Fruit fly (Drosophila melanogaster) whole organism, embryonic: ENCODE measurements around the gene CG46427.
A peak's percentile ranks its signal among the peaks of the same experiment; 100 is the strongest.

Experiments
- Aef1 ChIP-seq: fragments of 200-800 bp; sonication (Bioruptor generic); IDR thresholded peaks from 3 replicates; pipeline ENCODE4 v1.3.6; 2022; ENCODE audit warnings: missing biosample characterization, missing genetic modification characterization
- Atf-2 ChIP-seq: fragments of 200-800 bp; sonication (Bioruptor generic); optimal IDR thresholded peaks from 2 replicates; lab custom pipeline; 2016; ENCODE audit warnings: missing biosample characterization, missing genetic modification characterization
- Atf6 ChIP-seq: fragments of 200-800 bp; sonication (Bioruptor generic); IDR thresholded peaks from 2 replicates; pipeline ENCODE4 v1.3.6; 2022; ENCODE audit warnings: missing biosample characterization, missing genetic modification characterization
- CG10321 ChIP-seq: fragments of 200-800 bp; sonication (Bioruptor generic); IDR thresholded peaks from 2 replicates; pipeline ENCODE4 v1.3.6; 2022; ENCODE audit warnings: missing biosample characterization, missing genetic modification characterization
- CG10654 ChIP-seq: fragments of 200-800 bp; sonication (Bioruptor generic); optimal IDR thresholded peaks from 2 replicates; lab custom pipeline; 2016; ENCODE audit warnings: missing biosample characterization, missing genetic modification characterization
- CG10979 ChIP-seq: fragments of 200-800 bp; sonication (Bioruptor generic); optimal IDR thresholded peaks from 2 replicates; lab custom pipeline; 2018; ENCODE audit warnings: missing biosample characterization, mild to moderate bottlenecking, missing genetic modification characterization, moderate library complexity
- CG11695 ChIP-seq: fragments of 200-800 bp; sonication (Bioruptor generic); IDR thresholded peaks from 3 replicates; pipeline ENCODE4 v1.3.6; 2022; ENCODE audit warnings: missing biosample characterization, missing genetic modification characterization
- CG12155 ChIP-seq: fragments of 200-800 bp; sonication (Bioruptor generic); optimal IDR thresholded peaks from 3 replicates; lab custom pipeline; 2016; ENCODE audit warnings: missing biosample characterization, missing genetic modification characterization
- CG1233 ChIP-seq: fragments of 200-800 bp; sonication (Bioruptor generic); optimal IDR thresholded peaks from 4 replicates; lab custom pipeline; 2018; ENCODE audit warnings: missing biosample characterization, mild to moderate bottlenecking, missing genetic modification characterization
- CG12744 ChIP-seq: fragments of 200-800 bp; sonication (Bioruptor generic); optimal IDR thresholded peaks from 2 replicates; lab custom pipeline; 2016; ENCODE audit warnings: missing biosample characterization, missing genetic modification characterization
- CG13296 ChIP-seq: fragments of 200-800 bp; sonication (Bioruptor generic); optimal IDR thresholded peaks from 3 replicates; lab custom pipeline; 2018; ENCODE audit warnings: missing biosample characterization, mild to moderate bottlenecking, missing genetic modification characterization
- CG14050 ChIP-seq: fragments of 200-800 bp; sonication (Bioruptor generic); IDR thresholded peaks from 3 replicates; pipeline ENCODE4 v1.3.6; 2022; ENCODE audit warnings: missing biosample characterization, missing genetic modification characterization
- CG14441 ChIP-seq: fragments of 200-800 bp; sonication (Bioruptor generic); IDR thresholded peaks from 2 replicates; pipeline ENCODE4 v1.3.6; 2022; ENCODE audit warnings: missing biosample characterization, missing genetic modification characterization
- CG15073 ChIP-seq: fragments of 200-800 bp; sonication (Bioruptor generic); optimal IDR thresholded peaks from 2 replicates; lab custom pipeline; 2016; ENCODE audit warnings: missing biosample characterization, missing genetic modification characterization
- CG15514 ChIP-seq: fragments of 200-800 bp; sonication (Bioruptor generic); optimal IDR thresholded peaks from 3 replicates; lab custom pipeline; 2017; ENCODE audit warnings: missing biosample characterization, missing genetic modification characterization, mild to moderate bottlenecking, moderate library complexity, missing genetic modification reagents
- CG16779 ChIP-seq: fragments of 200-800 bp; sonication (Bioruptor generic); IDR thresholded peaks from 2 replicates; pipeline ENCODE4 v1.3.6; 2022; ENCODE audit warnings: missing biosample characterization, missing genetic modification characterization
- CG4282 ChIP-seq: fragments of 200-800 bp; sonication (Bioruptor generic); optimal IDR thresholded peaks from 2 replicates; lab custom pipeline; 2016; ENCODE audit warnings: missing biosample characterization, missing genetic modification characterization
- CG5180 ChIP-seq: fragments of 200-800 bp; sonication (Bioruptor generic); optimal IDR thresholded peaks from 3 replicates; lab custom pipeline; 2017; ENCODE audit warnings: missing biosample characterization, missing genetic modification characterization, mild to moderate bottlenecking, moderate library complexity, missing genetic modification reagents
- CG7928 ChIP-seq: fragments of 200-800 bp; sonication (Bioruptor generic); optimal IDR thresholded peaks from 2 replicates; lab custom pipeline; 2017; ENCODE audit warnings: missing biosample characterization, mild to moderate bottlenecking, missing genetic modification characterization
- CG8765 ChIP-seq: fragments of 200-800 bp; sonication (Bioruptor generic); IDR thresholded peaks from 2 replicates; pipeline ENCODE4 v1.3.6; 2022; ENCODE audit warnings: missing biosample characterization, missing genetic modification characterization
- CG9876 ChIP-seq: fragments of 200-800 bp; sonication (Bioruptor generic); optimal IDR thresholded peaks from 2 replicates; lab custom pipeline; 2016; ENCODE audit warnings: missing biosample characterization, missing genetic modification characterization
- Camta ChIP-seq: fragments of 200-800 bp; sonication (Bioruptor generic); optimal IDR thresholded peaks from 2 replicates; lab custom pipeline; 2016; ENCODE audit warnings: missing biosample characterization, missing genetic modification characterization
- D19A ChIP-seq: fragments of 200-800 bp; optimal IDR thresholded peaks from 3 replicates; lab custom pipeline; 2019; ENCODE audit warnings: missing biosample characterization, mild to moderate bottlenecking, missing genetic modification characterization, moderate library complexity
- Dad ChIP-seq: fragments of 200-800 bp; sonication (Bioruptor generic); optimal IDR thresholded peaks from 3 replicates; lab custom pipeline; 2016; ENCODE audit warnings: missing biosample characterization, missing genetic modification characterization
- Dll ChIP-seq: fragments of 200-800 bp; sonication (Bioruptor generic); IDR thresholded peaks from 4 replicates; pipeline ENCODE4 v1.3.6; 2022; ENCODE audit warnings: missing biosample characterization, missing genetic modification characterization; ENCODE audit not compliant: partially characterized antibody
- Ets65A ChIP-seq: fragments of 200-800 bp; sonication (Bioruptor generic); peaks from one replicate; lab custom pipeline; 2016; ENCODE audit warnings: missing biosample characterization, missing genetic modification characterization
- Ets97D ChIP-seq: fragments of 200-800 bp; sonication (Bioruptor generic); optimal IDR thresholded peaks from 3 replicates; lab custom pipeline; 2016; ENCODE audit warnings: missing biosample characterization, missing genetic modification characterization
- Fer2 ChIP-seq: fragments of 200-800 bp; sonication (Bioruptor generic); optimal IDR thresholded peaks from 2 replicates; lab custom pipeline; 2018; ENCODE audit warnings: missing biosample characterization, mild to moderate bottlenecking, missing genetic modification characterization, moderate library complexity
- HmgD ChIP-seq: fragments of 200-800 bp; sonication (Bioruptor generic); optimal IDR thresholded peaks from 3 replicates; lab custom pipeline; 2016; ENCODE audit warnings: missing biosample characterization, missing genetic modification characterization
- Hr51 ChIP-seq, 2 experiments: fragments of 200-800 bp; sonication (Bioruptor generic); optimal IDR thresholded peaks; 2 replicates in 1 of 2; 3 replicates in 1 of 2; lab custom pipeline; 2016 to 2018; ENCODE audit warnings: missing biosample characterization in 2 of 2, missing genetic modification characterization in 2 of 2, mild to moderate bottlenecking in 1 of 2, moderate library complexity in 1 of 2
- Nf-YA ChIP-seq: fragments of 200-800 bp; sonication (Bioruptor generic); IDR thresholded peaks from 2 replicates; pipeline ENCODE4 v1.3.6; 2022; ENCODE audit warnings: missing biosample characterization, missing genetic modification characterization
- Taf1 ChIP-seq: fragments of 200-800 bp; sonication (Bioruptor generic); IDR thresholded peaks from 2 replicates; pipeline ENCODE4 v1.3.6; 2022; ENCODE audit warnings: missing biosample characterization, missing genetic modification characterization
- Usf ChIP-seq: fragments of 200-800 bp; sonication (Bioruptor generic); optimal IDR thresholded peaks from 2 replicates; lab custom pipeline; 2017; ENCODE audit warnings: missing genotype, missing biosample characterization, missing genetic modification characterization
- ato ChIP-seq: fragments of 200-800 bp; sonication (Bioruptor generic); IDR thresholded peaks from 2 replicates; pipeline ENCODE4 v1.3.6; 2022; ENCODE audit warnings: missing biosample characterization, missing genetic modification characterization; ENCODE audit not compliant: partially characterized antibody
- chm ChIP-seq: fragments of 200-800 bp; sonication (Bioruptor generic); IDR thresholded peaks from 2 replicates; pipeline ENCODE4 v1.3.6; 2022; ENCODE audit warnings: missing biosample characterization, missing genetic modification characterization
- crol ChIP-seq: fragments of 200-800 bp; sonication (Bioruptor generic); IDR thresholded peaks from 2 replicates; pipeline ENCODE4 v1.3.6; 2022; ENCODE audit warnings: missing biosample characterization, missing genetic modification characterization
- eyg ChIP-seq: fragments of 200-800 bp; sonication (Bioruptor generic); optimal IDR thresholded peaks from 3 replicates; lab custom pipeline; 2016; ENCODE audit warnings: missing biosample characterization, missing genetic modification characterization
- gfzf ChIP-seq: fragments of 200-800 bp; sonication (Bioruptor generic); optimal IDR thresholded peaks from 2 replicates; lab custom pipeline; 2016; ENCODE audit warnings: missing biosample characterization, mild to moderate bottlenecking, missing genetic modification characterization, moderate library complexity
- gro ChIP-seq: fragments of 200-800 bp; sonication (Bioruptor generic); optimal IDR thresholded peaks from 2 replicates; lab custom pipeline; 2016; ENCODE audit warnings: missing biosample characterization, missing genetic modification characterization
- her ChIP-seq: fragments of 200-800 bp; sonication (Bioruptor generic); optimal IDR thresholded peaks from 2 replicates; lab custom pipeline; 2016; ENCODE audit warnings: missing biosample characterization, missing genetic modification characterization
- hkb ChIP-seq, 2 experiments: fragments of 200-800 bp in 1 of 2; fragments of >200 bp in 1 of 2; sonication (Bioruptor generic) in 1 of 2; IDR thresholded peaks in 1 of 2; optimal IDR thresholded peaks in 1 of 2; 2 replicates each; pipeline versions ENCODE4 v1.3.6 to Lab custom; 2017 to 2022; ENCODE audit warnings: missing biosample characterization in 1 of 2, missing genetic modification characterization in 1 of 2
- lbe ChIP-seq: fragments of 200-800 bp; sonication (Bioruptor generic); optimal IDR thresholded peaks from 2 replicates; lab custom pipeline; 2016; ENCODE audit warnings: missing biosample characterization, mild to moderate bottlenecking, missing genetic modification characterization
- lilli ChIP-seq: fragments of 200-800 bp; sonication (Bioruptor generic); optimal IDR thresholded peaks from 3 replicates; lab custom pipeline; 2016; ENCODE audit warnings: missing biosample characterization, missing genetic modification characterization
- lola ChIP-seq, 3 experiments: fragments of >200 bp in 2 of 3; fragments of 200-800 bp in 1 of 3; sonication (Bioruptor generic) in 1 of 3; optimal IDR thresholded peaks; 2 replicates each; lab custom pipeline; 2017 to 2019; ENCODE audit warnings: missing biosample characterization in 3 of 3, missing genetic modification characterization in 3 of 3, mild to moderate bottlenecking in 1 of 3, moderate library complexity in 1 of 3
- nau ChIP-seq: fragments of 200-800 bp; sonication (Bioruptor generic); optimal IDR thresholded peaks from 3 replicates; lab custom pipeline; 2017; ENCODE audit warnings: missing biosample characterization, mild to moderate bottlenecking, missing genetic modification characterization, missing genetic modification reagents
- onecut ChIP-seq: fragments of 200-800 bp; sonication (Bioruptor generic); IDR thresholded peaks from 2 replicates; pipeline ENCODE4 v1.3.6; 2022; ENCODE audit warnings: missing biosample characterization, missing genetic modification characterization
- run ChIP-seq: fragments of 200-800 bp; sonication (Bioruptor generic); optimal IDR thresholded peaks from 3 replicates; lab custom pipeline; 2018; ENCODE audit warnings: missing biosample characterization, mild to moderate bottlenecking, missing genetic modification characterization
- schlank ChIP-seq: fragments of 200-800 bp; sonication (Bioruptor generic); optimal IDR thresholded peaks from 2 replicates; lab custom pipeline; 2018; ENCODE audit warnings: missing biosample characterization, mild to moderate bottlenecking, missing genetic modification characterization
- usp ChIP-seq: fragments of >200 bp; optimal IDR thresholded peaks from 2 replicates; lab custom pipeline; 2017; ENCODE audit warnings: missing biosample characterization, missing genetic modification characterization
- wek ChIP-seq: fragments of 200-800 bp; sonication (Bioruptor generic); optimal IDR thresholded peaks from 3 replicates; lab custom pipeline; 2018; ENCODE audit warnings: missing biosample characterization, mild to moderate bottlenecking, missing genetic modification characterization, moderate library complexity
- zen2 ChIP-seq: fragments of 200-800 bp; sonication (Bioruptor generic); IDR thresholded peaks from 3 replicates; pipeline ENCODE4 v1.3.6; 2022; ENCODE audit warnings: missing biosample characterization, missing genetic modification characterization; ENCODE audit not compliant: partially characterized antibody

The CG46427 gene

DNA sequence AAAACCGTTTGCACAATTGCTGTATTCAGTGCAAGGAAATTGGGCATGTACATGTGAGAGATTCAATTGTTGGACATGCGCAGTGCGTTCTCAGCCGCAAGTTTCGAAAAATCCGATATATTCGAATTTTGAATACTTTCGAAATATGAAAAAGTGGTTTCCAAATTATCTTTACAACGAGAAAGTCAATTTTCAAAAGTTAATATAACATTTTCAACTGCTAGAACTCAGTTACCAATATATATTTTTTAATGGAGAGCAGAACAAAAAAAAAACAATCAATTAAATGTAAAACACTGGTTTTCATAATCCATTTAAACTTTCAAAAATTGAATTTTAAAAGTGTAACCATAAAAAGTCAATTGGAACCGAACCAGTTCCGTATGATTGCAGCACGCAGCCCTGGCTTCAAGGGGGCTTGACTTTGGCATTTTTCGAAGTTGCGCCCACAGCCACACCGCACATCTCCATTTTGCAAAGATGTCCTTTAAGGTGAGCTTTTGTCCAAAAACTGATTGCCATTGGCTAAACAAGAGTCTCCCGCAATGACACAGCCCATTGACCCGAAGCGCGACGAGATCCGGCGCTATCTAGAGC, 16.5 kb downstream of the CG46427 start, which contains the start of the genes Scgbeta and CG17202 (continued):
- TF ChIP-seq ato (GFP tag; lab: Robert Waterston, UW) (no peak), CG5180 (GFP tag; lab: Kevin White, UChicago) (no peak), CG15514 (peak; percentile 100), Usf (GFP tag; lab: Kevin White, UChicago) (no peak), CG10654 (GFP tag; lab: Kevin White, UChicago) (no peak), CG15073 (GFP tag; lab: Kevin White, UChicago) (no peak), Nf-YA (GFP tag; lab: Robert Waterston, UW) (no peak), schlank (tag; lab: Kevin White, UChicago) (no peak), CG10979 (tag; lab: Kevin White, UChicago) (no peak), Fer2 (tag; lab: Kevin White, UChicago) (no peak), CG13296 (no peak), lbe (GFP tag; lab: Kevin White, UChicago) (no peak), Camta (GFP tag; lab: Kevin White, UChicago) (no peak), lilli (peak; percentile 49), gro (GFP tag; lab: Kevin White, UChicago) (peak; percentile 42), gfzf (GFP tag; lab: Kevin White, UChicago) (peak; percentile 92), eyg (GFP tag; lab: Kevin White, UChicago) (no peak), CG16779 (GFP tag; lab: Robert Waterston, UW) (no peak), run (tag; lab: Kevin White, UChicago) (no peak), zen2 (no peak), Atf6 (GFP tag; lab: Robert Waterston, UW) (no peak), CG14050 (GFP tag; lab: Robert Waterston, UW) (no peak), CG14441 (GFP tag; lab: Robert Waterston, UW) (no peak), nau (no peak), her (GFP tag; lab: Kevin White, UChicago) (no peak), D19A (tag; lab: Kevin White, UChicago) (no peak), Dll (GFP tag; lab: Robert Waterston, UW) (no peak), usp (no peak), CG9876 (GFP tag; lab: Kevin White, UChicago) (no peak), CG10321 (GFP tag; lab: Robert Waterston, UW) (no peak), chm (GFP tag; lab: Robert Waterston, UW) (no peak), Aef1 (GFP tag; lab: Robert Waterston, UW) (no peak), CG1233 (GFP tag; lab: Kevin White, UChicago) (no peak), Atf-2 (GFP tag; lab: Kevin White, UChicago) (no peak), CG12744 (GFP tag; lab: Kevin White, UChicago) (peak; percentile 32), Hr51 (GFP tag; optimal IDR thresholded peaks at IDR 0.05; lab: Kevin White, UChicago) (no peak), CG4282 (no peak), Dad (GFP tag; lab: Kevin White, UChicago) (no peak), Ets65A (GFP tag; lab: Kevin White, UChicago) (peak; percentile 49), CG11695 (GFP tag; lab: Robert Waterston, UW) (no peak), Ets97D (peak; percentile 65), Taf1 (GFP tag; lab: Robert Waterston, UW) (no peak), CG7928 (GFP tag; lab: Kevin White, UChicago) (peak; percentile 96), wek (GFP tag; lab: Kevin White, UChicago) (no peak), HmgD (no peak), CG12155 (GFP tag; lab: Kevin White, UChicago) (no peak), lola (GFP tag; optimal IDR thresholded peaks at IDR 0.05; lab: Kevin White, UChicago) (no peak), hkb (optimal IDR thresholded peaks at IDR 0.05; lab: Kevin White, UChicago) (no peak), hkb (GFP tag; IDR thresholded peaks at IDR 0.05; lab: Robert Waterston, UW) (no peak), CG8765 (no peak), crol (GFP tag; lab: Robert Waterston, UW) (no peak), onecut (GFP tag; lab: Robert Waterston, UW) (peak; percentile 29)
